Worm (Caenorhabditis elegans) whole organism, midembryonic: ENCODE measurements around the gene anmt-1.

Experiments
- T22C8.4 ChIP-seq: fragments of 200-800 bp; sonication (Bioruptor generic); IDR thresholded peaks from 2 replicates; pipeline ENCODE4 v1.3.6; 2022; ENCODE audit warnings: missing genetic modification characterization, missing compliant biosample characterization
- tab-1 ChIP-seq: fragments of 200-800 bp; sonication (Bioruptor generic); IDR thresholded peaks from 2 replicates; pipeline ENCODE4 v1.3.6; 2022; ENCODE audit warnings: missing genetic modification characterization, missing compliant biosample characterization
- ztf-23 ChIP-seq: fragments of 200-800 bp; sonication (Bioruptor generic); IDR thresholded peaks from 2 replicates; pipeline ENCODE4 v1.3.6; 2022; ENCODE audit warnings: missing genetic modification reagents, missing genetic modification characterization, missing compliant biosample characterization

DNA sequence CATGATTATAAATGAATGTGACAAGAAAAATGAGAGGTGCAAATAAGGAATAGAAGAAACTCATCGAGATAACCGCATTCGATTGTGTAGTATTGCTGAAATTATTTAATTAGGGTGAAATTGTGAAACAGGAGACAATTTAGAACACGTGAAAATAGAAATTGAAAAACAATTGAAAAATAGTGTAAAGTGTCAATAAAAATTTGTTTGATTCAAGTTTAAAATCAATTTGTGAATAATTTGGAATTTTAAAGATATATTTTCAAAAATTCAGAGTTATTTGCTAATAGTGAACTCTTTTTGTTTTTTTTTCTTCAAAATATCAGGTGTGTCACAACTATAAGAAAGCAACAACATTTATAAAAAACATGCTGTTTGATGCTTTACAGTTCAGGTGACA lies 46.7 kb downstream of the anmt-1 start, which contains the start of gene ZK370.4:
- TF ChIP-seq ztf-23 = no peak
- no peak for TF ChIP-seq tab-1
- no peak for TF ChIP-seq T22C8.4 (GFP tag; lab: Robert Waterston, UW)
